Worm (Caenorhabditis elegans) whole organism, late embryonic: Measurements from ENCODE around the gene F47B8.2.

Source experiments
- K02D7.2 ChIP-seq: sonication (generic microtip); optimal IDR thresholded peaks from 2 replicates; lab custom pipeline; 2017; ENCODE audit warnings: mild to moderate bottlenecking, missing genetic modification characterization, missing compliant biosample characterization
- ceh-18 ChIP-seq: sonication (generic microtip); optimal IDR thresholded peaks from 2 replicates; lab custom pipeline; 2016; ENCODE audit warnings: missing genetic modification characterization, missing compliant biosample characterization
- ceh-19 ChIP-seq: fragments of 200-800 bp; sonication (Bioruptor generic); optimal IDR thresholded peaks from 2 replicates; lab custom pipeline; 2018; ENCODE audit warnings: mild to moderate bottlenecking, missing genetic modification characterization, missing compliant biosample characterization
- hlh-8 ChIP-seq: sonication (generic microtip); optimal IDR thresholded peaks from 2 replicates; lab custom pipeline; 2016; ENCODE audit warnings: missing genotype, missing genetic modification characterization, missing compliant biosample characterization
- pat-9 ChIP-seq: fragments of 200-800 bp; sonication (Bioruptor generic); optimal IDR thresholded peaks from 2 replicates; lab custom pipeline; 2018; ENCODE audit warnings: mild to moderate bottlenecking, missing genetic modification characterization, moderate library complexity, missing compliant biosample characterization
- pqm-1 ChIP-seq: sonication (generic microtip); optimal IDR thresholded peaks from 2 replicates; lab custom pipeline; 2016; ENCODE audit warnings: missing genetic modification characterization, missing compliant biosample characterization
- pros-1 ChIP-seq: fragments of 150-350 bp; optimal IDR thresholded peaks from 2 replicates; lab custom pipeline; 2014; ENCODE audit warnings: missing biosample characterization, missing genetic modification reagents, missing genetic modification characterization
- unc-86 ChIP-seq: sonication (generic microtip); optimal IDR thresholded peaks from 2 replicates; lab custom pipeline; 2016; ENCODE audit warnings: missing genetic modification characterization, missing compliant biosample characterization

ce11 chrV:14282222-14282709, 34.2 kb downstream of the F47B8.2 start, which contains the start of the genes srt-74 and F40G12.9:
- TF ChIP-seq ceh-19 (GFP tag; lab: Kevin White, UChicago): no peak
- no peak for TF ChIP-seq K02D7.2 (tag; lab: Kevin White, UChicago)
- TF ChIP-seq pros-1 (tag; lab: Kevin White, UChicago): no peak
- TF ChIP-seq ceh-18 (tag; lab: Kevin White, UChicago): no peak
- no peak for TF ChIP-seq pqm-1 (tag; lab: Kevin White, UChicago)
- no peak for TF ChIP-seq hlh-8 (tag; lab: Kevin White, UChicago)
- TF ChIP-seq unc-86: no peak
- TF ChIP-seq pat-9: no peak
